Worm (Caenorhabditis elegans) whole organism, mixed stage, embryonic: ENCODE data around the gene fmo-1.

Experiments used
- blmp-1 ChIP-seq: fragments of 150-350 bp; optimal IDR thresholded peaks from 2 replicates; lab custom pipeline; 2014; ENCODE audit warnings: missing biosample characterization, missing genetic modification characterization
- mab-5 ChIP-seq: fragments of 150-350 bp; optimal IDR thresholded peaks from 2 replicates; lab custom pipeline; 2014; ENCODE audit warnings: missing biosample characterization, missing genetic modification characterization
- sem-2 ChIP-seq: fragments of 200-800 bp; sonication (Bioruptor generic); optimal IDR thresholded peaks from 2 replicates; lab custom pipeline; 2018; ENCODE audit warnings: mild to moderate bottlenecking, missing genetic modification characterization, missing compliant biosample characterization
- snpc-4 ChIP-seq: fragments of 150-350 bp; optimal IDR thresholded peaks from 2 replicates; lab custom pipeline; 2014; ENCODE audit warnings: missing biosample characterization, missing genetic modification characterization
- unc-39 ChIP-seq: fragments of 150-350 bp; optimal IDR thresholded peaks from 2 replicates; lab custom pipeline; 2014; ENCODE audit warnings: missing biosample characterization, missing genetic modification characterization

DNA sequence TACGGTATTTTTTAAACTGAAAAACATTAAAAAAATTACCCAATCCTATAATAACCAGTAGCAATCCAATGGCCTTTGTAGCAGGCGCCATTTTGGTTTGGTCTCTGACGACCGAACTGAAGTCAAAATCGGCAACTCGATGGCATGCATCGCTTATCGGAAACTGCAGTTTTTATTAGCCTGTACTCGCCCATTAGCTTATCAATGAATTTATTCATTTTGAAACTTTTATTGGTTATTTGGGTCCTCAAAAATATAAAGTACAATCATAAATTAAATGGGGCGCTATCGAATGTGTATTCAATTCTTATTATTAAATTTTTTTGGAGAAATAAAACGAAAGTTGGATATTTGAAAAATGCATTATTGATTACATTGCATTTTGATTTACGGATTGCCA lies 32.9 kb upstream of the fmo-1 start, which contains the start of gene R09H10.5:
- TF ChIP-seq sem-2 (GFP tag; lab: Kevin White, UChicago), result no peak
- no peak for TF ChIP-seq unc-39 (tag; lab: Kevin White, UChicago)
- TF ChIP-seq mab-5 (tag; lab: Kevin White, UChicago), result no peak
- no peak for TF ChIP-seq snpc-4 (tag; lab: Kevin White, UChicago)
- no peak for TF ChIP-seq blmp-1 (tag; lab: Kevin White, UChicago)
